Fruit fly (Drosophila melanogaster) S2 (cell line): ENCODE results near the gene He.

Source experiments
- CG8478 ChIP-seq: fragments of >200 bp; optimal IDR thresholded peaks from 2 replicates; lab custom pipeline; 2018
- CTCF ChIP-seq, 2 experiments: fragments of >200 bp; optimal IDR thresholded peaks; 2 replicates each; lab custom pipeline; 2018

- TF ChIP-seq CG8478 (lab: Kevin White, UChicago) (no peak), CTCF (optimal IDR thresholded peaks at IDR 0.05; lab: Kevin White, UChicago) (no peak)
These were observed 39.7 kb upstream of the He start, which contains the start of gene bgm for dm6 chr2L:14012304-14013054.
